ENCODE assay signal across 1 fruit fly cellular context in genomic region chr3R:12010202-12010824, dm6.
TF ChIP-seq lines count a peak whose summit lies in the region.

Gene KLHL18, minus strand, starts transcription at chr3R:12010434.
Gene GCC185, plus strand, starts transcription at chr3R:12010772.

TF ChIP-seq in whole organism, embryonic, 481 proteins besides CTCF, POLR2A, EP300 and RAD21 (continued from another document):
- TF ChIP-seq Fer2 (tag; optimal IDR thresholded peaks at IDR 0.05; lab: Kevin White, UChicago), result peak; percentile 69
- TF ChIP-seq CG14667 (GFP tag; IDR thresholded peaks at IDR 0.05; lab: Robert Waterston, UW), result peak; percentile 56; the same call in 1 of the 2 replicates
- TF ChIP-seq jing (GFP tag; optimal IDR thresholded peaks at IDR 0.05; lab: Kevin White, UChicago), result no peak
- no peak; the same call in 1 of the 2 replicates for TF ChIP-seq tna (GFP tag; IDR thresholded peaks at IDR 0.05; lab: Robert Waterston, UW; ENCODE audit: partially characterized antibody)
- TF ChIP-seq CG12155 (GFP tag; optimal IDR thresholded peaks at IDR 0.05; lab: Kevin White, UChicago), result peak; percentile 83
- peak; percentile 74 for TF ChIP-seq Hsf (GFP tag; optimal IDR thresholded peaks at IDR 0.05; lab: Kevin White, UChicago)
- peak; percentile 51 for TF ChIP-seq Atf-2 (GFP tag; optimal IDR thresholded peaks at IDR 0.05; lab: Kevin White, UChicago)
- peak; percentile 6 for TF ChIP-seq Myb (GFP tag; optimal IDR thresholded peaks at IDR 0.05; lab: Kevin White, UChicago)
- TF ChIP-seq pb (GFP tag; optimal IDR thresholded peaks at IDR 0.05; lab: Kevin White, UChicago), result no peak
- TF ChIP-seq CG8359 (GFP tag; optimal IDR thresholded peaks at IDR 0.05; lab: Kevin White, UChicago; ENCODE audit: borderline replicate concordance), result no peak
- peak; percentile 32 for TF ChIP-seq grn (GFP tag; optimal IDR thresholded peaks at IDR 0.05; lab: Kevin White, UChicago)
- peak; percentile 62 for TF ChIP-seq Sox102F (GFP tag; optimal IDR thresholded peaks at IDR 0.05; lab: Kevin White, UChicago)
- TF ChIP-seq ftz-f1 (GFP tag; optimal IDR thresholded peaks at IDR 0.05; lab: Kevin White, UChicago), result no peak
- no peak for TF ChIP-seq CrebB (tag; optimal IDR thresholded peaks at IDR 0.05; lab: Kevin White, UChicago)
- TF ChIP-seq inv (GFP tag; IDR thresholded peaks at IDR 0.05; lab: Robert Waterston, UW; ENCODE audit: partially characterized antibody), result peak; percentile 79
- peak; percentile 49 for TF ChIP-seq psq (GFP tag; optimal IDR thresholded peaks at IDR 0.05; lab: Kevin White, UChicago)
- no peak for TF ChIP-seq lov (optimal IDR thresholded peaks at IDR 0.05; lab: Kevin White, UChicago)
- no peak for TF ChIP-seq lov (GFP tag; IDR thresholded peaks at IDR 0.05; lab: Robert Waterston, UW)
- TF ChIP-seq Gug (GFP tag; IDR thresholded peaks at IDR 0.05; lab: Robert Waterston, UW), result peak; percentile 58; the same call in 3 of the 4 replicates
- TF ChIP-seq CG32772 (GFP tag; IDR thresholded peaks at IDR 0.05; lab: Robert Waterston, UW), result peak; percentile 79
- peak; percentile 74 for TF ChIP-seq CG33557 (GFP tag; optimal IDR thresholded peaks at IDR 0.05; lab: Kevin White, UChicago)
- TF ChIP-seq repo (GFP tag; optimal IDR thresholded peaks at IDR 0.05; lab: Kevin White, UChicago), result no peak
- TF ChIP-seq CG10274 (GFP tag; optimal IDR thresholded peaks at IDR 0.05; lab: Kevin White, UChicago), result no peak
- peak; percentile 68 for TF ChIP-seq CG30020 (tag; optimal IDR thresholded peaks at IDR 0.05; lab: Kevin White, UChicago)
- peak; percentile 35; the same call in 1 of the 2 replicates for TF ChIP-seq Rx (GFP tag; IDR thresholded peaks at IDR 0.05; lab: Robert Waterston, UW)
- TF ChIP-seq Doc2 (GFP tag; IDR thresholded peaks at IDR 0.05; lab: Robert Waterston, UW), result peak; percentile 42; the same call in 1 of the 2 replicates
- no peak for TF ChIP-seq en (GFP tag; optimal IDR thresholded peaks at IDR 0.05; lab: Kevin White, UChicago)
- no peak for TF ChIP-seq CG7987 (GFP tag; optimal IDR thresholded peaks at IDR 0.05; lab: Kevin White, UChicago)
- TF ChIP-seq fru (optimal IDR thresholded peaks at IDR 0.05; lab: Kevin White, UChicago), result no peak
- peak; percentile 65 for TF ChIP-seq hkb (optimal IDR thresholded peaks at IDR 0.05; lab: Kevin White, UChicago)
- TF ChIP-seq hkb (GFP tag; IDR thresholded peaks at IDR 0.05; lab: Robert Waterston, UW), result 0 out of 2 replicates have a peak, but pooled peaks have one; percentile 41
- peak; percentile 52 for TF ChIP-seq CG12744 (GFP tag; optimal IDR thresholded peaks at IDR 0.05; lab: Kevin White, UChicago)
- no peak for TF ChIP-seq CG12219 (GFP tag; optimal IDR thresholded peaks at IDR 0.05; lab: Kevin White, UChicago)
- peak; percentile 63 for TF ChIP-seq nerfin-1 (tag; optimal IDR thresholded peaks at IDR 0.05; lab: Kevin White, UChicago)
- no peak for TF ChIP-seq ERR (GFP tag; optimal IDR thresholded peaks at IDR 0.05; lab: Kevin White, UChicago)
- TF ChIP-seq ssp (GFP tag; IDR thresholded peaks at IDR 0.05; lab: Robert Waterston, UW), result peak; percentile 79
- no peak for TF ChIP-seq hth (optimal IDR thresholded peaks at IDR 0.05; lab: Kevin White, UChicago)
- TF ChIP-seq Side (GFP tag; optimal IDR thresholded peaks at IDR 0.05; lab: Kevin White, UChicago), result peak; percentile 17
- TF ChIP-seq Mes4 (GFP tag; optimal IDR thresholded peaks at IDR 0.05; lab: Kevin White, UChicago), result no peak
TF ChIP-seq in whole organism, embryonic: peak in this region for 295.
